Fruit fly (Drosophila melanogaster) whole organism, wandering third instar larva: ENCODE measurements around the gene CG9300.

Experiments used
- CG9705 ChIP-seq: fragments of 200-800 bp; sonication (Bioruptor generic); optimal IDR thresholded peaks from 2 replicates; lab custom pipeline; 2018; ENCODE audit warnings: missing biosample characterization, mild to moderate bottlenecking, missing genetic modification characterization
- Myc ChIP-seq: fragments of >200 bp; optimal IDR thresholded peaks from 2 replicates; lab custom pipeline; 2017
- Vsx2 ChIP-seq: fragments of 200-300, 225-300 bp; sonication (Bioruptor generic); optimal IDR thresholded peaks from 2 replicates; lab custom pipeline; 2018; ENCODE audit warnings: missing biosample characterization, missing genetic modification characterization; ENCODE audit not compliant: partially characterized antibody

DNA sequence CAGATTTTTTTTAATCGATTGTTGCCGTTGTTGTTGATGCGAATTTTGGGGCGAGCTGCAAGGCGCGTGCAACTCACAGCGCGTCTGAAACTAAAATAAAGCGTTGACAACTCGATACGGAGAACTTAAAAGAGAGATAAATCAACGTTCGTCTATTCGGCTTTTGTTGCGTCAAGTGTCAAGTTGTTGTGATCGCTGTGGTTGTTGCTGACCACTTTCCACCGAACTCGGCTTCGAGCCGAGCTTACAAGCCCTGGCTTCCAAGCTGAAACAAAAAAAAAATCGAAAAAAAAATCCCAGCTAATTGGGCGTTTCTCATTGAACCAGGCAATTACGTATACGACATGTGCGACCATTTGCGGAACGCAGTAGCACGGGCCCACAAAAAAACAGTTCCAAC is 48.5 kb upstream of the CG9300 start, which contains the start of gene CG9452:
- TF ChIP-seq Vsx2 (GFP tag; lab: Kevin White, UChicago) (no peak), CG9705 (GFP tag; lab: Kevin White, UChicago) (no peak), Myc (lab: Kevin White, UChicago) (no peak)
